Worm (Caenorhabditis elegans) whole organism, L3 larva: ENCODE measurements around the gene hlh-26.

Experiments used
- R02D3.7 ChIP-seq: fragments of 150-350 bp; optimal IDR thresholded peaks from 2 replicates; lab custom pipeline; 2014; ENCODE audit warnings: missing biosample characterization, missing genetic modification characterization
- ceh-82 ChIP-seq: fragments of 150-350 bp; optimal IDR thresholded peaks from 2 replicates; lab custom pipeline; 2014; ENCODE audit warnings: missing biosample characterization, missing genetic modification characterization
- daf-12 ChIP-seq: fragments of 150-350 bp; optimal IDR thresholded peaks from 2 replicates; lab custom pipeline; 2014; ENCODE audit warnings: missing biosample characterization, missing genetic modification reagents, missing genetic modification characterization
- fkh-2 ChIP-seq: fragments of 150-350 bp; optimal IDR thresholded peaks from 2 replicates; lab custom pipeline; 2014; ENCODE audit warnings: missing biosample characterization, missing genetic modification reagents, missing genetic modification characterization
- lin-39 ChIP-seq: fragments of 150-350 bp; optimal IDR thresholded peaks from 2 replicates; lab custom pipeline; 2018; ENCODE audit warnings: missing biosample characterization, missing genetic modification reagents, missing genetic modification characterization
- nfya-1 ChIP-seq: sonication (generic microtip); optimal IDR thresholded peaks from 2 replicates; lab custom pipeline; 2017; ENCODE audit warnings: missing genetic modification characterization, mild to moderate bottlenecking, missing compliant biosample characterization, antibody characterized with exemption, moderate library complexity; ENCODE audit not compliant: insufficient read depth
- unc-62 ChIP-seq: fragments of 150-350 bp; sonication (generic microtip); optimal IDR thresholded peaks from 4 replicates; lab custom pipeline; 2014; ENCODE audit warnings: missing biosample characterization, missing genetic modification reagents, missing genetic modification characterization
- ztf-4 ChIP-seq: fragments of 150-350 bp; optimal IDR thresholded peaks from 2 replicates; lab custom pipeline; 2014; ENCODE audit warnings: missing biosample characterization, missing genetic modification characterization

DNA sequence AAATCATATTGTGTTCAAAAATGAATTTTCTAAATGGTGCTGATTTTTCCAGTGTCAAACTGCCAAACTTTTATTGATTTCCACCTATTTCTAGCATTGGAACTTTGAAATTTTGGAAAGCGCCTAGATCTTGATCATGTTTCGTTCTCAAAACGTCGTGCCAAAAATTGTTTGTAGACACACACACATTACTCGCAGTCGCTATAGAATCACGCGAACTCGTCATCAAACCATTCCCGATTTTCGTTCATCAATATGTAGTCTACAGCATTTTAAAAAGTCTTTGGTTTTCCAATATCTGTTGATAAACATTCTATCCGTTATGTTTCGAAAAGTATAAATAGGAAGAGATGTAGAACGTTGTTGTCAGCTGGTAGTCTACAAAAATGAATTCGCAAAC is 36.7 kb upstream of the hlh-26 start, which contains the start of the genes C17C3.1 and C17C3.15:
- TF ChIP-seq fkh-2 (no peak), ceh-82 (no peak), ztf-4 (no peak), nfya-1 (no peak), unc-62 (GFP tag; lab: Kevin White, UChicago) (no peak), R02D3.7 (tag; lab: Kevin White, UChicago) (no peak), daf-12 (tag; lab: Kevin White, UChicago) (no peak), lin-39 (tag; lab: Kevin White, UChicago) (no peak)
